Worm (Caenorhabditis elegans) whole organism, L2 larva: Measurements from ENCODE around the gene fbxa-166.
A peak's percentile ranks its signal among the peaks of the same experiment; 100 is the strongest.
"Not testable (repeated sequence)": the region's sequence is repeated elsewhere in the genome, so short reads cannot be mapped to it uniquely, and the experiment has no call there.

Source experiments
- C34F6.9 ChIP-seq: fragments of 150-350 bp; optimal IDR thresholded peaks from 2 replicates; lab custom pipeline; 2014; ENCODE audit warnings: missing biosample characterization, missing genetic modification characterization
- R02D3.7 ChIP-seq: fragments of 150-350 bp; optimal IDR thresholded peaks from 2 replicates; lab custom pipeline; 2014; ENCODE audit warnings: missing biosample characterization, missing genetic modification characterization
- ZK546.5 ChIP-seq: sonication (generic microtip); optimal IDR thresholded peaks from 2 replicates; lab custom pipeline; 2017; ENCODE audit warnings: missing biosample characterization, missing genetic modification characterization
- ama-1 ChIP-seq: fragments of 150-350 bp; optimal IDR thresholded peaks from 2 replicates; lab custom pipeline; 2018; ENCODE audit warnings: inconsistent platforms
- blmp-1 ChIP-seq: sonication (generic microtip); optimal IDR thresholded peaks from 2 replicates; lab custom pipeline; 2017; ENCODE audit warnings: missing genetic modification characterization, mild to moderate bottlenecking, missing compliant biosample characterization, antibody characterized with exemption, moderate library complexity; ENCODE audit not compliant: insufficient read depth
- elt-1 ChIP-seq: fragments of 150-350 bp; optimal IDR thresholded peaks from 2 replicates; lab custom pipeline; 2014; ENCODE audit warnings: missing biosample characterization, missing genetic modification characterization
- elt-3 ChIP-seq: sonication (generic microtip); optimal IDR thresholded peaks from 2 replicates; lab custom pipeline; 2017; ENCODE audit warnings: missing biosample characterization, missing genetic modification characterization
- fos-1 ChIP-seq: fragments of 150-350 bp; optimal IDR thresholded peaks from 2 replicates; lab custom pipeline; 2014; ENCODE audit warnings: missing biosample characterization, missing genetic modification characterization
- lin-13 ChIP-seq: fragments of 150-350 bp; optimal IDR thresholded peaks from 2 replicates; lab custom pipeline; 2014; ENCODE audit warnings: missing biosample characterization, missing genetic modification reagents, missing genetic modification characterization
- mab-5 ChIP-seq: fragments of 150-350 bp; optimal IDR thresholded peaks from 2 replicates; lab custom pipeline; 2014; ENCODE audit warnings: missing biosample characterization, missing genetic modification characterization
- mbf-1 ChIP-seq: sonication (generic microtip); optimal IDR thresholded peaks from 2 replicates; lab custom pipeline; 2017; ENCODE audit warnings: missing biosample characterization, missing genetic modification characterization
- mdl-1 ChIP-seq, 2 experiments: fragments of 150-350 bp in 1 of 2; sonication (generic microtip) in 1 of 2; optimal IDR thresholded peaks; 2 replicates each; lab custom pipeline; 2017; ENCODE audit warnings: missing biosample characterization in 2 of 2, missing genetic modification characterization in 2 of 2
- nhr-10 ChIP-seq: sonication (generic microtip); optimal IDR thresholded peaks from 2 replicates; lab custom pipeline; 2017; ENCODE audit warnings: missing biosample characterization, missing genetic modification characterization
- nhr-11 ChIP-seq: fragments of 150-350 bp; optimal IDR thresholded peaks from 2 replicates; lab custom pipeline; 2014; ENCODE audit warnings: missing biosample characterization, missing genetic modification characterization
- nhr-129 ChIP-seq: fragments of 150-350 bp; optimal IDR thresholded peaks from 2 replicates; lab custom pipeline; 2014; ENCODE audit warnings: missing biosample characterization, missing genetic modification characterization
- nhr-21 ChIP-seq: fragments of 150-350 bp; optimal IDR thresholded peaks from 2 replicates; lab custom pipeline; 2014; ENCODE audit warnings: missing biosample characterization, missing genetic modification characterization
- nhr-237 ChIP-seq: fragments of 150-350 bp; optimal IDR thresholded peaks from 2 replicates; lab custom pipeline; 2014; ENCODE audit warnings: missing biosample characterization, missing genetic modification characterization
- nhr-25 ChIP-seq: fragments of 150-350 bp; sonication (generic microtip); optimal IDR thresholded peaks from 3 replicates; lab custom pipeline; 2014; ENCODE audit warnings: missing biosample characterization, missing genetic modification characterization
- nhr-6 ChIP-seq: fragments of 150-350 bp; optimal IDR thresholded peaks from 2 replicates; lab custom pipeline; 2014; ENCODE audit warnings: missing biosample characterization, missing genetic modification characterization
- nhr-77 ChIP-seq: fragments of 150-350 bp; optimal IDR thresholded peaks from 2 replicates; lab custom pipeline; 2014; ENCODE audit warnings: missing biosample characterization, missing genetic modification characterization
- peb-1 ChIP-seq: fragments of 150-350 bp; optimal IDR thresholded peaks from 2 replicates; lab custom pipeline; 2014; ENCODE audit warnings: missing biosample characterization, missing genetic modification characterization
- sem-4 ChIP-seq: fragments of 150-350 bp; optimal IDR thresholded peaks from 2 replicates; lab custom pipeline; 2014; ENCODE audit warnings: missing biosample characterization, missing genetic modification reagents, missing genetic modification characterization
- skn-1 ChIP-seq: sonication (generic microtip); optimal IDR thresholded peaks from 2 replicates; lab custom pipeline; 2017; ENCODE audit warnings: missing biosample characterization, missing genetic modification characterization
- snpc-4 ChIP-seq: fragments of 150-350 bp; optimal IDR thresholded peaks from 2 replicates; lab custom pipeline; 2014; ENCODE audit warnings: missing biosample characterization, missing genetic modification characterization
- unc-39 ChIP-seq: fragments of 150-350 bp; optimal IDR thresholded peaks from 2 replicates; lab custom pipeline; 2014; ENCODE audit warnings: missing biosample characterization, missing genetic modification characterization
- zag-1 ChIP-seq: fragments of 150-350 bp; optimal IDR thresholded peaks from 2 replicates; lab custom pipeline; 2014; ENCODE audit warnings: missing biosample characterization, missing genetic modification characterization
- ztf-1 ChIP-seq: fragments of 200-800 bp; sonication (Bioruptor generic); conservative IDR thresholded peaks from 2 replicates; pipeline ENCODE4 v1.3.6; 2022; ENCODE audit warnings: missing genetic modification characterization, missing compliant biosample characterization
- ztf-11 ChIP-seq: sonication (generic microtip); optimal IDR thresholded peaks from 2 replicates; lab custom pipeline; 2017; ENCODE audit warnings: missing biosample characterization, missing genetic modification characterization
- ztf-4 ChIP-seq: fragments of 150-350 bp; optimal IDR thresholded peaks from 2 replicates; lab custom pipeline; 2014; ENCODE audit warnings: missing biosample characterization, missing genetic modification characterization

The fbxa-166 gene

ce11 chrII:1646199-1646598 lies 27.4 kb upstream of the fbxa-166 start, which contains the start of gene ZC204.17:
TSS of gene ZC204.17 (minus strand) at chrII:1646299.
- TF ChIP-seq ztf-4 (no peak), sem-4 (no peak), nhr-129 (tag; lab: Kevin White, UChicago) (no peak), elt-3 (tag; lab: Kevin White, UChicago) (no peak), ztf-11 (tag; lab: Kevin White, UChicago) (no peak), nhr-6 (tag; lab: Kevin White, UChicago) (no peak), skn-1 (tag; lab: Kevin White, UChicago) (no peak), elt-1 (no peak), ZK546.5 (tag; lab: Kevin White, UChicago) (no peak), peb-1 (tag; lab: Kevin White, UChicago) (no peak)

- TF ChIP-seq nhr-77 (tag; lab: Kevin White, UChicago): no peak
- no peak for TF ChIP-seq ama-1 (lab: Kevin White, UChicago)
- TF ChIP-seq C34F6.9: no peak
- TF ChIP-seq elt-1: no peak
- TF ChIP-seq nhr-237 (tag; lab: Kevin White, UChicago): no peak
- no peak for TF ChIP-seq ztf-1 (GFP tag; lab: Robert Waterston, UW)
- TF ChIP-seq ztf-4: no peak
- no peak for TF ChIP-seq blmp-1 (tag; lab: Kevin White, UChicago)
- no peak for TF ChIP-seq nhr-21 (tag; lab: Kevin White, UChicago)
- no peak for TF ChIP-seq R02D3.7
- no peak for TF ChIP-seq ZK546.5 (tag; lab: Kevin White, UChicago)
- TF ChIP-seq nhr-25 (tag; lab: Kevin White, UChicago): no peak
Measured at ce11 chrII:1644777-1645348, 26.0 kb upstream of the fbxa-166 start, which contains the start of gene ZC204.6. TSS of gene ZC204.6 (minus strand) at chrII:1644827.

ce11 chrII:1640496-1640895 lies 21.6 kb upstream of the fbxa-166 start, which contains the start of gene srh-72:
TSS of gene srh-72 (minus strand) at chrII:1640596.
- no peak for TF ChIP-seq C34F6.9

ce11 chrII:1636392-1636791 lies 17.5 kb upstream of the fbxa-166 start, which contains the start of gene srg-20:
TSS of gene srg-20 (plus strand) at chrII:1636692.
- not testable (repeated sequence) for TF ChIP-seq lin-13; nhr-10 (tag; lab: Kevin White, UChicago); ztf-4
- TF ChIP-seq, all 48 proteins: peak for 0; not testable (repeated sequence) for 48

ce11 chrII:1635969-1636368 lies 17.1 kb upstream of the fbxa-166 start:
- TF ChIP-seq fos-1 (peak; percentile 41), mdl-1 (tag; optimal IDR thresholded peaks at IDR 0.05; lab: Kevin White, UChicago) (no peak), snpc-4 (tag; lab: Kevin White, UChicago) (no peak), mab-5 (tag; lab: Kevin White, UChicago) (no peak)

ce11 chrII:1633490-1633889 lies 14.6 kb upstream of the fbxa-166 start, which contains the start of gene C08E3.1:
TSS of gene C08E3.1 (plus strand) at chrII:1633790.
- not testable (repeated sequence) for TF ChIP-seq ZK546.5 (tag; lab: Kevin White, UChicago); mbf-1 (tag; lab: Kevin White, UChicago); sem-4

- TF ChIP-seq elt-1; nhr-21 (tag; lab: Kevin White, UChicago); nhr-11: not testable (repeated sequence)
Measured at ce11 chrII:1632216-1632615, 13.4 kb upstream of the fbxa-166 start, which contains the start of gene C08E3.13. TSS of gene C08E3.13 (minus strand) at chrII:1632316.

- not testable (repeated sequence) for TF ChIP-seq zag-1 (tag; lab: Kevin White, UChicago); unc-39 (tag; lab: Kevin White, UChicago); ztf-1 (GFP tag; lab: Robert Waterston, UW)
- TF ChIP-seq, all 48 proteins: peak for 0; not testable (repeated sequence) for 48
Measured at ce11 chrII:1627783-1628182, 8.9 kb upstream of the fbxa-166 start, which contains the start of gene C08E3.15. TSS of gene C08E3.15 (minus strand) at chrII:1627883.
